In the genomic region with DNA sequence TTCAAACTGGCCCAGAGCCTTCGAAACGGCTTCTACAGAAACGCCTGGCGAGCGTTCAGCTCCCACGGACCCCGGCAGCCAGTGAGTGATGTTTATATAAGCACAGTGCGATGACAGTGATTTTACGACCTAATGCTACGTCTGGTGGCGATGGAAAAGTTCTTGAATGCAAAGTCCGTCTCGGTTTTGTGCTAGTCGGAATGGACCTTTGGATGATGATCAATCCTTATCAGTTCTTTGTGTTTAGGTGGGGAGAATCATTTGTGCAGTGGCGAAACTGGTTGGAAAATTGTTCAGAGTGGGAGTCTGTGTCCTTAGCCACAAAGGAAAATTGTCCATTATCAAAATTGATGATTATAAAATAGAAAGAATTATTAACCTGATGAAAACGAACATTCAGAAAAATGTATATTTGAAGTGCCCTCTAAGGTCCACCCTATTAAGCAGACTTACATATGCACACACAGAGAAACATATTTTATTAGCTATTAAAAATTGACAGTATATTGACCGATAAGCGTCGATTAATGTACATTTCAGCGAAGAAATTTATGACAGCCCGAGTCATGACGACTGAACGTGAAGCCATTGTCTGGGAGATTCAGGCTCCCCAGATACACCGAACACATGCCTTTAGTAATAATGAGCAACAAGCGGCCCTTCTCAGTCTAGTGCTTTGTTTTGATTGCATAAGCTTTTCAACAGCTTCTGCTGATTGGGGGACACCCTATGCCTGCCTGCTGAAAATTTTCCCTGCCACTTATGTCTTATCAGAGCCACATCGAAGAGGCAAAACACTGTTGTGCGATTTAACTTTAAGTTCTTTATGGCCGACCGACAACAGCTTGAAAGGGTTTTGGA, we compare ENCODE assay signal across 1 fruit fly cellular context.
TF ChIP-seq lines count a peak whose summit lies in the region.

No protein-coding gene starts in this region.

TF ChIP-seq in whole organism, embryonic, 481 proteins besides CTCF, POLR2A, EP300 and RAD21 (continued from another document):
- no peak for TF ChIP-seq Xrp1 (GFP tag; IDR thresholded peaks at IDR 0.05; lab: Robert Waterston, UW)
- no peak for TF ChIP-seq CG17612 (GFP tag; IDR thresholded peaks at IDR 0.05; lab: Robert Waterston, UW)
- no peak for TF ChIP-seq wek (GFP tag; optimal IDR thresholded peaks at IDR 0.05; lab: Kevin White, UChicago)
- TF ChIP-seq ap (GFP tag; IDR thresholded peaks at IDR 0.05; lab: Robert Waterston, UW): no peak
- TF ChIP-seq CG17912 (GFP tag; optimal IDR thresholded peaks at IDR 0.05; lab: Kevin White, UChicago): no peak
